Fruit fly (Drosophila melanogaster) whole organism, wandering third instar larva: Measurements from ENCODE around the gene eIF3d1.
A peak's percentile ranks its signal among the peaks of the same experiment; 100 is the strongest.

Experiments used
- Abd-B ChIP-seq: fragments of >200 bp; optimal IDR thresholded peaks from 2 replicates; lab custom pipeline; 2017; ENCODE audit warnings: missing biosample characterization, missing genetic modification characterization
- CG32264 ChIP-seq: fragments of 200-800 bp; sonication (Bioruptor generic); optimal IDR thresholded peaks from 2 replicates; lab custom pipeline; 2016; ENCODE audit warnings: missing biosample characterization, missing genetic modification characterization
- CG9705 ChIP-seq: fragments of 200-800 bp; sonication (Bioruptor generic); optimal IDR thresholded peaks from 2 replicates; lab custom pipeline; 2018; ENCODE audit warnings: missing biosample characterization, mild to moderate bottlenecking, missing genetic modification characterization
- CrebA ChIP-seq: fragments of 200-800 bp; sonication (Bioruptor generic); optimal IDR thresholded peaks from 2 replicates; lab custom pipeline; 2016; ENCODE audit warnings: missing biosample characterization, mild to moderate bottlenecking, missing genetic modification characterization, borderline replicate concordance
- Dfd ChIP-seq: fragments of >200 bp; optimal IDR thresholded peaks from 2 replicates; lab custom pipeline; 2017; ENCODE audit warnings: missing biosample characterization, missing genetic modification characterization
- Dif ChIP-seq: fragments of 200-275, 200-300 bp; sonication (Bioruptor generic); optimal IDR thresholded peaks from 2 replicates; lab custom pipeline; 2018; ENCODE audit warnings: missing biosample characterization, missing genetic modification characterization; ENCODE audit not compliant: partially characterized antibody
- GATAd ChIP-seq: sonication (Bioruptor generic); optimal IDR thresholded peaks from 2 replicates; lab custom pipeline; 2016; ENCODE audit warnings: missing biosample characterization, missing genetic modification characterization
- HLH106 ChIP-seq: fragments of 200-800 bp; optimal IDR thresholded peaks from 3 replicates; lab custom pipeline; 2019; ENCODE audit warnings: missing biosample characterization, mild to moderate bottlenecking, missing genetic modification characterization, moderate library complexity
- Hnf4 ChIP-seq: fragments of 200-800 bp; sonication (Bioruptor generic); optimal IDR thresholded peaks from 2 replicates; lab custom pipeline; 2016; ENCODE audit warnings: missing biosample characterization, mild to moderate bottlenecking, missing genetic modification characterization
- Hr78 ChIP-seq: fragments of >200 bp; optimal IDR thresholded peaks from 2 replicates; lab custom pipeline; 2017; ENCODE audit warnings: missing biosample characterization, missing genetic modification characterization
- Hr83 ChIP-seq: fragments of 200-300 bp; sonication (Bioruptor generic); optimal IDR thresholded peaks from 2 replicates; lab custom pipeline; 2016; ENCODE audit warnings: missing biosample characterization, mild to moderate bottlenecking, missing genetic modification characterization, moderate library complexity; ENCODE audit not compliant: poor library complexity, severe bottlenecking
- Jra ChIP-seq: sonication (Bioruptor generic); optimal IDR thresholded peaks from 2 replicates; lab custom pipeline; 2016; ENCODE audit warnings: missing biosample characterization, missing genetic modification characterization
- Mio ChIP-seq: sonication (Bioruptor generic); optimal IDR thresholded peaks from 2 replicates; lab custom pipeline; 2016; ENCODE audit warnings: missing biosample characterization, missing genetic modification characterization
- Myc ChIP-seq: fragments of >200 bp; optimal IDR thresholded peaks from 2 replicates; lab custom pipeline; 2017
- N ChIP-seq: fragments of >200 bp; optimal IDR thresholded peaks from 2 replicates; lab custom pipeline; 2018; ENCODE audit warnings: missing biosample characterization, missing external identifiers, missing genetic modification characterization
- OdsH ChIP-seq: fragments of 200-800 bp; sonication (Bioruptor generic); optimal IDR thresholded peaks from 2 replicates; lab custom pipeline; 2016; ENCODE audit warnings: missing biosample characterization, mild to moderate bottlenecking, missing genetic modification characterization
- Rel ChIP-seq, 2 experiments: fragments of 200-800 bp; sonication (Bioruptor generic) in 1 of 2; optimal IDR thresholded peaks; 2 replicates in 1 of 2; 3 replicates in 1 of 2; lab custom pipeline; 2016 to 2019; ENCODE audit warnings: mild to moderate bottlenecking in 2 of 2, missing biosample characterization in 2 of 2, missing genetic modification characterization in 2 of 2, moderate library complexity in 1 of 2
- Sp1 ChIP-seq: fragments of 200-800 bp; sonication (Bioruptor generic); optimal IDR thresholded peaks from 3 replicates; lab custom pipeline; 2019; ENCODE audit warnings: missing biosample characterization, mild to moderate bottlenecking, missing genetic modification characterization, moderate library complexity
- Vsx2 ChIP-seq: fragments of 200-300, 225-300 bp; sonication (Bioruptor generic); optimal IDR thresholded peaks from 2 replicates; lab custom pipeline; 2018; ENCODE audit warnings: missing biosample characterization, missing genetic modification characterization; ENCODE audit not compliant: partially characterized antibody
- br ChIP-seq: fragments of 200-800 bp; sonication (Bioruptor generic); optimal IDR thresholded peaks from 2 replicates; lab custom pipeline; 2016; ENCODE audit warnings: missing biosample characterization, missing genetic modification characterization
- brk ChIP-seq: fragments of 200-800 bp; sonication (Bioruptor generic); optimal IDR thresholded peaks from 2 replicates; lab custom pipeline; 2016; ENCODE audit warnings: missing biosample characterization, mild to moderate bottlenecking, missing genetic modification characterization
- dl ChIP-seq, 2 experiments: fragments of 175-275, 200-275 bp in 1 of 2; fragments of 200-275 bp in 1 of 2; sonication (Bioruptor generic); optimal IDR thresholded peaks; lab custom pipeline; 2018; ENCODE audit warnings: mild to moderate bottlenecking in 2 of 2, missing biosample characterization in 2 of 2, missing genetic modification characterization in 2 of 2, moderate library complexity in 2 of 2; ENCODE audit not compliant: partially characterized antibody in 2 of 2, insufficient read depth in 1 of 2
- dmrt93B ChIP-seq: fragments of 200-800 bp; sonication (Bioruptor generic); optimal IDR thresholded peaks from 2 replicates; lab custom pipeline; 2018; ENCODE audit warnings: missing biosample characterization, mild to moderate bottlenecking, missing genetic modification characterization
- dsf ChIP-seq: sonication (Bioruptor generic); optimal IDR thresholded peaks from 2 replicates; lab custom pipeline; 2016; ENCODE audit warnings: missing biosample characterization, missing genetic modification characterization, borderline replicate concordance
- ey ChIP-seq: fragments of 200-800 bp; sonication (Bioruptor generic); optimal IDR thresholded peaks from 2 replicates; lab custom pipeline; 2016; ENCODE audit warnings: missing biosample characterization, missing genetic modification characterization
- foxo ChIP-seq, 2 experiments: fragments of 200-800 bp; sonication (Bioruptor generic); optimal IDR thresholded peaks; 2 replicates in 1 of 2; 3 replicates in 1 of 2; lab custom pipeline; 2016 to 2017; ENCODE audit warnings: missing biosample characterization in 2 of 2, missing genetic modification characterization in 2 of 2
- fru ChIP-seq: fragments of 200-800 bp; sonication (Bioruptor generic); optimal IDR thresholded peaks from 3 replicates; lab custom pipeline; 2016; ENCODE audit warnings: missing biosample characterization, mild to moderate bottlenecking, missing genetic modification characterization
- h ChIP-seq: fragments of 200-800 bp; sonication (Bioruptor generic); optimal IDR thresholded peaks from 3 replicates; lab custom pipeline; 2016; ENCODE audit warnings: missing biosample characterization, mild to moderate bottlenecking, missing genetic modification characterization
- jim ChIP-seq: fragments of 175-275, 200-325 bp; sonication (Bioruptor generic); optimal IDR thresholded peaks from 2 replicates; lab custom pipeline; 2016; ENCODE audit warnings: missing biosample characterization, mild to moderate bottlenecking, missing genetic modification characterization
- lola ChIP-seq: fragments of >200 bp; optimal IDR thresholded peaks from 2 replicates; lab custom pipeline; 2017; ENCODE audit warnings: missing biosample characterization, missing genetic modification characterization
- pan ChIP-seq: fragments of >200 bp; optimal IDR thresholded peaks from 2 replicates; lab custom pipeline; 2017
- psq ChIP-seq: fragments of 200-800 bp; sonication (Bioruptor generic); optimal IDR thresholded peaks from 3 replicates; lab custom pipeline; 2017; ENCODE audit warnings: missing biosample characterization, mild to moderate bottlenecking, missing genetic modification characterization, moderate library complexity
- rgr ChIP-seq: fragments of 200-800 bp; sonication (Bioruptor generic); optimal IDR thresholded peaks from 3 replicates; lab custom pipeline; 2016; ENCODE audit warnings: missing biosample characterization, mild to moderate bottlenecking, missing genetic modification characterization
- sage ChIP-seq: fragments of 200-800 bp; sonication (Bioruptor generic); optimal IDR thresholded peaks from 2 replicates; lab custom pipeline; 2016; ENCODE audit warnings: missing biosample characterization, mild to moderate bottlenecking, missing genetic modification characterization
- sv ChIP-seq: fragments of 200-800 bp; sonication (Bioruptor generic); optimal IDR thresholded peaks from 3 replicates; lab custom pipeline; 2016; ENCODE audit warnings: missing biosample characterization, missing genetic modification characterization
- tai ChIP-seq: sonication (Bioruptor generic); optimal IDR thresholded peaks from 2 replicates; lab custom pipeline; 2016; ENCODE audit warnings: missing biosample characterization, missing genetic modification characterization
- usp ChIP-seq: fragments of >200 bp; optimal IDR thresholded peaks from 2 replicates; lab custom pipeline; 2017; ENCODE audit warnings: missing biosample characterization, missing genetic modification characterization
- woc ChIP-seq: sonication (Bioruptor generic); optimal IDR thresholded peaks from 2 replicates; lab custom pipeline; 2016; ENCODE audit warnings: missing biosample characterization, mild to moderate bottlenecking, missing genetic modification characterization

The eIF3d1 gene

dm6 chr3R:23726740-23727139 is 46.9 kb downstream of the eIF3d1 start:
- TF ChIP-seq Dif (GFP tag; lab: Kevin White, UChicago) (no peak), Dfd (no peak), Mio (GFP tag; lab: Kevin White, UChicago) (no peak), dsf (no peak), h (peak; percentile 83), Rel (GFP tag; optimal IDR thresholded peaks at IDR 0.05; lab: Kevin White, UChicago) (peak; percentile 8), Rel (tag; optimal IDR thresholded peaks at IDR 0.05; lab: Kevin White, UChicago) (no peak), GATAd (GFP tag; lab: Kevin White, UChicago) (no peak), Sp1 (GFP tag; lab: Kevin White, UChicago) (peak; percentile 57), CrebA (GFP tag; lab: Kevin White, UChicago) (no peak), br (peak; percentile 71), rgr (GFP tag; lab: Kevin White, UChicago) (peak; percentile 82), psq (peak; percentile 58), foxo (GFP tag; optimal IDR thresholded peaks at IDR 0.05; lab: Kevin White, UChicago) (peak in 1 of 2 experiments; percentile 82), CG32264 (GFP tag; lab: Kevin White, UChicago) (peak; percentile 45), Vsx2 (GFP tag; lab: Kevin White, UChicago) (no peak), Jra (GFP tag; lab: Kevin White, UChicago) (peak; percentile 19), N (no peak), tai (GFP tag; lab: Kevin White, UChicago) (no peak), sage (GFP tag; lab: Kevin White, UChicago) (peak; percentile 48), OdsH (peak; percentile 83), pan (lab: Kevin White, UChicago) (no peak), CG9705 (GFP tag; lab: Kevin White, UChicago) (no peak), ey (GFP tag; lab: Kevin White, UChicago) (peak; percentile 68), Abd-B (no peak), Hr78 (no peak), dmrt93B (peak; percentile 8), Myc (no peak), Hnf4 (GFP tag; lab: Kevin White, UChicago) (peak; percentile 55), HLH106 (tag; lab: Kevin White, UChicago) (peak; percentile 54), woc (GFP tag; lab: Kevin White, UChicago) (peak; percentile 26), brk (GFP tag; lab: Kevin White, UChicago) (peak; percentile 55), jim (GFP tag; lab: Kevin White, UChicago) (no peak), dl (GFP tag; optimal IDR thresholded peaks at IDR 0.05; lab: Kevin White, UChicago; ENCODE audit: insufficient read depth in 1 of 2, partially characterized antibody in 2 of 2) (no peak), fru (peak; percentile 81), usp (GFP tag; lab: Kevin White, UChicago) (no peak), sv (GFP tag; lab: Kevin White, UChicago) (peak; percentile 85), Hr83 (no peak), lola (GFP tag; lab: Kevin White, UChicago) (no peak)

dm6 chr3R:23727657-23728056 is 47.8 kb downstream of the eIF3d1 start:
- TF ChIP-seq CrebA (GFP tag; lab: Kevin White, UChicago): peak; percentile 23
- no peak for TF ChIP-seq sage (GFP tag; lab: Kevin White, UChicago)

- TF ChIP-seq sage (GFP tag; lab: Kevin White, UChicago) (peak; percentile 15), brk (GFP tag; lab: Kevin White, UChicago) (peak; percentile 9), Dif (GFP tag; lab: Kevin White, UChicago) (no peak)
- TF ChIP-seq, all 38 proteins: peak for 2
Measured at dm6 chr3R:23728086-23728485, 48.2 kb downstream of the eIF3d1 start.
